Worm (Caenorhabditis elegans) whole organism, L4/young adult: ENCODE data around the gene K08H2.4.

Experiments
- dao-5 ChIP-seq: sonication (generic microtip); optimal IDR thresholded peaks from 2 replicates; lab custom pipeline; 2016; ENCODE audit warnings: missing genotype, missing genetic modification characterization, moderate library complexity, missing compliant biosample characterization
- him-1 ChIP-seq: sonication (generic microtip); optimal IDR thresholded peaks from 2 replicates; lab custom pipeline; 2016; ENCODE audit warnings: missing genotype, missing genetic modification reagents, missing genetic modification characterization, missing compliant biosample characterization

ce11 chrX:13251914-13252434, 13.7 kb downstream of the K08H2.4 start, which contains the start of gene nhr-32:
- TF ChIP-seq him-1 (tag; lab: Kevin White, UChicago) (no peak), dao-5 (tag; lab: Kevin White, UChicago) (no peak)
